Fruit fly (Drosophila melanogaster): Measurements from ENCODE around the gene ng3.

DNA sequence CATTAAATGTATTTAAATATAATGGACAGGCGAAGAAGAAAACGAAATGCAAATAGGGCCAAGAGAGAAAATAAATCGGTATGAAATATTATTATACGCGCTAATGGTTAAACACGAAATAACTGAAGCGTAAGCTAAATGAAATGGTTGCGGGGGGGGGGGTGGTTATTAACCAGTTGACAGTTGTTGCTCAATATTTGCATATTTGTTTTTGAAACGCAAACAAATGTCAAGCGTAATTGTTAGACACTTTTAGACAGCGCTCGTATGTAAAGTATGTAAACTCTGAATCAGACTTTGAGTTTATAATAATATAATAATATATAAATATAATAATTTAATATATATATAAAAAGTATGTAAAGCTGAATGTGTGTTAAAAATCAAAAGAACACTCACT lies 40.1 kb upstream of the ng3 start:
- no peak for TF ChIP-seq Sin3A (optimal IDR thresholded peaks at IDR 0.05)
- no peak for TF ChIP-seq Myc (optimal IDR thresholded peaks at IDR 0.05)
- no peak for TF ChIP-seq h (optimal IDR thresholded peaks at IDR 0.05)
